Worm (Caenorhabditis elegans): ENCODE results near the gene Y7A5A.9.
A peak's percentile ranks its signal among the peaks of the same experiment; 100 is the strongest.

The Y7A5A.9 gene

DNA sequence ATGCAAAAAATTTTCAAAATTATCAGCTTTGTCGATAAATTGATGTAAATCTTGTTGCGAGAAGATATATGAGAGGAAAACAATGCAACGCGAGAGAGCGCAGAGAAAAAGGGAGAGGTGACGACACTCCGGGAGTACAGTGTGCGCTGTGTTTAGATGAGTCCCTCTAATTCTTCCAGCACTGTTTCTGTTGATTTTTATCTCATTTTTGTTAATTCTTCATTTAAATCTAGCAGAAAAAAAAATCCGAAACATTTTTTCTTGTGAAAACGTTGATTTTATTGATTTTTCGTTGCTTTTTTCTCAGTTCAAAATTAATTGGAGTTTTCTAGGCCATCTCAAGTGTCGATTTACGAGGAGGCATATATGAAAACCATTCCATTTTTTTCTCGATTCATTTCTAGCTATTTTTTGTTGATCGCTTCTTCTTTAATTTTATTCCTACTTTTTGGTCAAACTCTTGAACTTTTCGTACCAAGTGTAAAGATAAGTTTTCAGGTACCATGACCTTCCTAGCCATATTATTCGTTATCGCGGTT lies 22.5 kb downstream of the Y7A5A.9 start, which contains the start of gene acl-1 (continued):
- no peak for TF ChIP-seq zfp-2 (tag; optimal IDR thresholded peaks at IDR 0.05)
- TF ChIP-seq F49E8.2 (tag; optimal IDR thresholded peaks at IDR 0.05; ENCODE audit: borderline replicate concordance), result no peak
- TF ChIP-seq nhr-10 (tag; optimal IDR thresholded peaks at IDR 0.05), result no peak
- no peak for TF ChIP-seq nhr-11 (tag; optimal IDR thresholded peaks at IDR 0.05)
- no peak for TF ChIP-seq ztf-11 (tag; optimal IDR thresholded peaks at IDR 0.05)
- peak; percentile 52 for TF ChIP-seq nhr-48 (tag; optimal IDR thresholded peaks at IDR 0.05)
- no peak for TF ChIP-seq nhr-76 (tag; optimal IDR thresholded peaks at IDR 0.05)
- TF ChIP-seq lin-15B (tag; optimal IDR thresholded peaks at IDR 0.05), result peak; percentile 47
- no peak for TF ChIP-seq php-3 (GFP tag; IDR thresholded peaks at IDR 0.05)
- no peak for TF ChIP-seq ZK546.5 (tag; optimal IDR thresholded peaks at IDR 0.05)
- TF ChIP-seq nhr-25 (tag; optimal IDR thresholded peaks at IDR 0.05; ENCODE audit: borderline replicate concordance, insufficient read depth), result peak; percentile 36
- no peak for TF ChIP-seq duxl-1 (tag; optimal IDR thresholded peaks at IDR 0.05; ENCODE audit: poor library complexity)
- TF ChIP-seq Y5F2A.4 (GFP tag; optimal IDR thresholded peaks at IDR 0.05), result no peak
- no peak for TF ChIP-seq nhr-6 (tag; optimal IDR thresholded peaks at IDR 0.05)
- no peak for TF ChIP-seq madf-5 (GFP tag; IDR thresholded peaks at IDR 0.05)
- TF ChIP-seq ZK337.2 (GFP tag; IDR thresholded peaks at IDR 0.05), result no peak
- TF ChIP-seq aha-1 (tag), result peak; percentile 92
- TF ChIP-seq hmg-1.1 (GFP tag; IDR thresholded peaks at IDR 0.05), result peak; percentile 75
- TF ChIP-seq nhr-41 (GFP tag; IDR thresholded peaks at IDR 0.05), result no peak
- TF ChIP-seq arid-1 (GFP tag; conservative IDR thresholded peaks at IDR 0.05), result no peak
- TF ChIP-seq T26A8.4 (GFP tag; IDR thresholded peaks at IDR 0.05), result peak; percentile 47; the same call in 1 of the 2 replicates
- no peak for TF ChIP-seq set-16 (GFP tag; IDR thresholded peaks at IDR 0.05)
- TF ChIP-seq tra-1 (GFP tag; IDR thresholded peaks at IDR 0.05), result no peak
- no peak for TF ChIP-seq ceh-28 (tag; optimal IDR thresholded peaks at IDR 0.05)
- no peak for TF ChIP-seq attf-4 (tag; optimal IDR thresholded peaks at IDR 0.05)
- TF ChIP-seq ceh-44 (GFP tag; IDR thresholded peaks at IDR 0.05), result no peak
- 0 out of 2 replicates have a peak, but pooled peaks have one; percentile 33 for TF ChIP-seq madf-9 (GFP tag; conservative IDR thresholded peaks at IDR 0.05)
- TF ChIP-seq ztf-7 (tag; optimal IDR thresholded peaks at IDR 0.05), result no peak
- TF ChIP-seq lsy-2 (tag; optimal IDR thresholded peaks at IDR 0.05), result peak; percentile 45 to 85
- TF ChIP-seq nhr-111 (GFP tag; optimal IDR thresholded peaks at IDR 0.05), result no peak
- TF ChIP-seq fos-1 (tag; optimal IDR thresholded peaks at IDR 0.05), result no peak
- TF ChIP-seq ctbp-1 (GFP tag; IDR thresholded peaks at IDR 0.05), result no peak
- TF ChIP-seq nhr-77 (tag; optimal IDR thresholded peaks at IDR 0.05), result peak; percentile 11
- peak; percentile 51 for TF ChIP-seq dpl-1 (GFP tag; optimal IDR thresholded peaks at IDR 0.05)
- TF ChIP-seq nhr-237 (tag; optimal IDR thresholded peaks at IDR 0.05), result no peak
- peak; percentile 43 for TF ChIP-seq spr-3 (GFP tag; optimal IDR thresholded peaks at IDR 0.05)
- TF ChIP-seq ceh-62 (tag; optimal IDR thresholded peaks at IDR 0.05), result no peak
- no peak for TF ChIP-seq jun-1 (tag; optimal IDR thresholded peaks at IDR 0.05)
- TF ChIP-seq R02D3.7 (tag; optimal IDR thresholded peaks at IDR 0.05), result peak; percentile 79
- TF ChIP-seq mxl-2 (GFP tag; conservative IDR thresholded peaks at IDR 0.05), result no peak
- TF ChIP-seq rbr-2 (tag; optimal IDR thresholded peaks at IDR 0.05), result peak; percentile 84
- no peak for TF ChIP-seq sdz-12 (GFP tag; optimal IDR thresholded peaks at IDR 0.05)
- no peak for TF ChIP-seq ceh-32 (tag; optimal IDR thresholded peaks at IDR 0.05; ENCODE audit: poor library complexity)
- no peak for TF ChIP-seq daf-8 (GFP tag; IDR thresholded peaks at IDR 0.05)
- TF ChIP-seq saeg-2 (GFP tag; IDR thresholded peaks at IDR 0.05), result no peak
- no peak for TF ChIP-seq pha-4 (GFP tag; IDR thresholded peaks at IDR 0.05)
- TF ChIP-seq pha-4 (tag; optimal IDR thresholded peaks at IDR 0.05), result no peak
- peak; percentile 53 for TF ChIP-seq lin-38 (GFP tag; IDR thresholded peaks at IDR 0.05)
- no peak for TF ChIP-seq gei-8 (GFP tag; optimal IDR thresholded peaks at IDR 0.05)
- 0 out of 2 replicates have a peak, but pooled peaks have one; percentile 18 for TF ChIP-seq ceh-20 (GFP tag; IDR thresholded peaks at IDR 0.05)
- no peak for TF ChIP-seq mdt-29 (GFP tag; IDR thresholded peaks at IDR 0.05)
- TF ChIP-seq skn-1 (tag; optimal IDR thresholded peaks at IDR 0.05), result no peak

Data from whole organism, L4 larva.